Fruit fly (Drosophila melanogaster): ENCODE measurements around the gene Msr-110.

DNA sequence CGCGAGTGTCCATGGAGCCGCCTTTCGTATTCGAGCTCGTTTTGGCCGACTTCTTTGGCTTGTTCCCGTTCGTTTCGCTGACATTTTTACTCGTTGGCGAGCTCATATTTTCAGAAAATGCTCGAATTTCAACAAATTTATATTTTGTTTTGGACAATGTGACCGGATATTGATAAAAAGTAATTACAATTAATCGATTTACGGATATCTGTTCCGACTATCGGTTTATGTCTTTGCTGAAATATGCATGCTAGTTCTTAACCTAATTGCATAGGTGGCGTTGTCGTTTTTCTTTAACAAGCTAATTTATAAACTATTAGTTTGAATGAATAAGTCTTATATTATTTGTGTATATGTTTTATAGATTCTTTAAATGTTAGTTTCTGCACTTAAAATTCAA is 31.0 kb upstream of the Msr-110 start, which contains the start of gene Eaf6:
- TF ChIP-seq CG17806 (tag; optimal IDR thresholded peaks at IDR 0.05) (no peak), EcR (GFP tag; optimal IDR thresholded peaks at IDR 0.05) (peak; percentile 13), CG13204 (GFP tag; optimal IDR thresholded peaks at IDR 0.05) (no peak), CG34367 (tag; optimal IDR thresholded peaks at IDR 0.05) (no peak), CG12605 (GFP tag; IDR thresholded peaks at IDR 0.05) (no peak), Pif1B (GFP tag; optimal IDR thresholded peaks at IDR 0.05) (no peak), gl (tag; optimal IDR thresholded peaks at IDR 0.05) (no peak), D1 (tag; optimal IDR thresholded peaks at IDR 0.05) (no peak), rn (GFP tag; IDR thresholded peaks at IDR 0.05) (no peak), CG8301 (tag; optimal IDR thresholded peaks at IDR 0.05) (no peak)
